Fruit fly (Drosophila melanogaster): ENCODE data around the gene PlexB.

dm6 chr4:60001-60997 is 16.7 kb upstream of the PlexB start:
- peak; percentile 36 for TF ChIP-seq h (GFP tag; optimal IDR thresholded peaks at IDR 0.05)
- no peak for TF ChIP-seq Myc (optimal IDR thresholded peaks at IDR 0.05)
